Worm (Caenorhabditis elegans): Measurements from ENCODE around the gene fkb-3.

Gene fkb-3

DNA sequence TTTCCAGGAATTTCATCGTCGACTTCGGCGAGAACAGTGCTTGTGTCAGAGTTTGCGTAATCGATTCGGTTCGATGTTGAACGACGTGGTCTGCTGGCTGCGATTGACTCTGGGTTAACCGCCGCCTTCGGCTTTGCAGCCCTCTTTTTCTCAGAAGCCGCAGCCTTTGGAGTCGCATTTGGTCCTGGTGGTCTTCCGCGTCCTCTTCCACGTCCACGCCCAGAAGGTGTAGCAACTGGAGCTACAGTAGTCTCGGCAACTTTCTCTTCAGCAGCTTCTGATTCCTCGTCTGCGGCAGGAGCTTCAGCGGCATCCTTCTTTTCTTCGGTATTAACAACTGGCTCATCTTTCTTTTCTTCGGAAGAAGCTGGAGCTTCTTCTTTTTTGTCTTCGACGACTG, 30.2 kb upstream of the fkb-3 start:
- no peak for TF ChIP-seq C34F6.9 (tag; optimal IDR thresholded peaks at IDR 0.05)
- TF ChIP-seq ceh-16 (tag; optimal IDR thresholded peaks at IDR 0.05), result no peak
- no peak for TF ChIP-seq fos-1 (tag; optimal IDR thresholded peaks at IDR 0.05)
- TF ChIP-seq nhr-10 (tag; optimal IDR thresholded peaks at IDR 0.05), result no peak

DNA sequence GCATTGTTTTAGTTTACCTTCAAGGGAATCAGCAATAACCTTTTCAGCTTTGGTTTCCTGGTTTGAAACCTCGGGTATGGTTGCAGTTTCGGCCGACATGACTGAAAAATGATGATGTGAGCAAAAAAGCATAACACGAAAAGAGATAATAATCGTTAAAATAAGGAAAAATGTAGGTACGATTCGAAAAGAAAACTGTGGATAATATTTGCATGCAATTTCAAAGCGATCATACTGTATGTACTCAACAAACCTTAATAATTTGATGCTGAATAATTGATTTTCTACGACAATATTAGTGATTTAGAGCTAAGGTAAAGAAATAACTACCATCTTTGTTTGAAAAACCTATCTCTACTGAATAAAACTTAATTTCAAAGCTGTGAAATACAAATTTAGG, 29.0 kb upstream of the fkb-3 start, which contains the start of gene attf-2:
Gene attf-2 (minus strand): TSS at position 101 of the 400 bp plus-strand sequence.
- TF ChIP-seq unc-62 (GFP tag; optimal IDR thresholded peaks at IDR 0.05) (no peak), mdl-1 (tag; optimal IDR thresholded peaks at IDR 0.05) (no peak)

DNA sequence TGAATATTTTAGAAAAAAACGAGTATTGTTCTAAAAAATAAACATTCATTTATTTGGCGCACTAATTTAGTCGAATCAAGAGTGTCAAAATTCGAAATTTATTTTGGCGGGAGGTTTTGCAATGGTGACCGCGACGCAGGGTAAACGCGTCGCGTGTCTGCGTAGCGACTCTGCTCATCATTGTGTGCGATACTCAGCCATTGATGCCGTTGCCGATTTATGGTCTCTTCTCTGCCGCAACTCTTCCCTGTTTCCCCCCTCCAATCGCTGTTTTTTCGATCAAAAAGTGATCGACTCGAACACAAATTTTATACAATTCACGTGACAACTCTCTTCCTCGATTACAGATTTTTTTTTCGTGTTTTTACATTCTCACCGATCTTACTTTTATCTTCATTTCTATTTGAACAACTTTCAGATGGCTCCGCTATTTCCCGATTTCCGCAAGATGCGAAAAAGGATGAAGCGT, 28.5 kb upstream of the fkb-3 start, which contains the start of gene F09G2.2:
Gene F09G2.2 (plus strand): TSS at position 419 of the 469 bp plus-strand sequence.
- TF ChIP-seq ama-1 (optimal IDR thresholded peaks at IDR 0.05), result peak; percentile 64
- TF ChIP-seq gmeb-1 (tag; optimal IDR thresholded peaks at IDR 0.05), result peak; percentile 90
- peak; percentile 73 to 92 for TF ChIP-seq lsy-2 (tag; optimal IDR thresholded peaks at IDR 0.05)
- peak in 1 of 2 experiments; percentile 48 for TF ChIP-seq mdl-1 (tag; optimal IDR thresholded peaks at IDR 0.05)
- peak; percentile 31 for TF ChIP-seq ZK546.5 (tag; optimal IDR thresholded peaks at IDR 0.05)
- no peak for TF ChIP-seq nhr-11 (tag; optimal IDR thresholded peaks at IDR 0.05)
- TF ChIP-seq lin-13 (GFP tag; optimal IDR thresholded peaks at IDR 0.05), result peak; percentile 94
- peak; percentile 47 for TF ChIP-seq zag-1 (tag; optimal IDR thresholded peaks at IDR 0.05)
- TF ChIP-seq fos-1 (tag; optimal IDR thresholded peaks at IDR 0.05), result peak; percentile 90
- no peak for TF ChIP-seq mbf-1 (tag; optimal IDR thresholded peaks at IDR 0.05)
- peak; percentile 90 for TF ChIP-seq nhr-25 (tag; optimal IDR thresholded peaks at IDR 0.05)
- no peak for TF ChIP-seq nhr-237 (tag; optimal IDR thresholded peaks at IDR 0.05)
- TF ChIP-seq mab-5 (tag; optimal IDR thresholded peaks at IDR 0.05), result peak; percentile 76
- no peak for TF ChIP-seq alr-1 (tag; optimal IDR thresholded peaks at IDR 0.05)
- TF ChIP-seq nhr-129 (tag; optimal IDR thresholded peaks at IDR 0.05), result peak; percentile 90
- TF ChIP-seq sma-3 (GFP tag; optimal IDR thresholded peaks at IDR 0.05), result peak; percentile 93
- TF ChIP-seq snpc-4 (tag; optimal IDR thresholded peaks at IDR 0.05), result peak; percentile 71
- no peak for TF ChIP-seq unc-62 (GFP tag; optimal IDR thresholded peaks at IDR 0.05)
- TF ChIP-seq crh-2 (tag; optimal IDR thresholded peaks at IDR 0.05), result peak; percentile 95
- no peak for TF ChIP-seq skn-1 (tag; optimal IDR thresholded peaks at IDR 0.05)
- TF ChIP-seq ztf-1 (GFP tag; conservative IDR thresholded peaks at IDR 0.05), result no peak
- peak; percentile 84 for TF ChIP-seq sem-4 (tag; optimal IDR thresholded peaks at IDR 0.05)
- TF ChIP-seq nhr-6 (tag; optimal IDR thresholded peaks at IDR 0.05), result peak; percentile 80
- peak; percentile 89 for TF ChIP-seq F13H6.1 (tag; optimal IDR thresholded peaks at IDR 0.05)
- peak; percentile 90 for TF ChIP-seq lin-11 (tag; optimal IDR thresholded peaks at IDR 0.05)
- peak; percentile 78 for TF ChIP-seq egl-27 (tag; optimal IDR thresholded peaks at IDR 0.05)
- peak; percentile 33 for TF ChIP-seq Y55F3AM.14 (GFP tag; optimal IDR thresholded peaks at IDR 0.05)
- TF ChIP-seq nhr-10 (tag; optimal IDR thresholded peaks at IDR 0.05), result no peak
- peak; percentile 96 for TF ChIP-seq unc-55 (GFP tag; optimal IDR thresholded peaks at IDR 0.05)
- peak; percentile 47 for TF ChIP-seq ceh-82 (tag; optimal IDR thresholded peaks at IDR 0.05)
- no peak for TF ChIP-seq unc-39 (tag; optimal IDR thresholded peaks at IDR 0.05)
- peak; percentile 93 for TF ChIP-seq sma-9 (GFP tag; optimal IDR thresholded peaks at IDR 0.05)
- no peak for TF ChIP-seq sma-9 (tag; optimal IDR thresholded peaks at IDR 0.05)
- TF ChIP-seq nhr-21 (tag; optimal IDR thresholded peaks at IDR 0.05), result peak; percentile 88
- TF ChIP-seq ztf-4 (tag; optimal IDR thresholded peaks at IDR 0.05), result peak; percentile 71
- peak; percentile 76 for TF ChIP-seq blmp-1 (tag; optimal IDR thresholded peaks at IDR 0.05; ENCODE audit: insufficient read depth)
- TF ChIP-seq C34F6.9 (tag; optimal IDR thresholded peaks at IDR 0.05), result peak; percentile 97
- peak; percentile 91 for TF ChIP-seq ceh-16 (tag; optimal IDR thresholded peaks at IDR 0.05)
- TF ChIP-seq nhr-77 (tag; optimal IDR thresholded peaks at IDR 0.05), result peak; percentile 45

DNA sequence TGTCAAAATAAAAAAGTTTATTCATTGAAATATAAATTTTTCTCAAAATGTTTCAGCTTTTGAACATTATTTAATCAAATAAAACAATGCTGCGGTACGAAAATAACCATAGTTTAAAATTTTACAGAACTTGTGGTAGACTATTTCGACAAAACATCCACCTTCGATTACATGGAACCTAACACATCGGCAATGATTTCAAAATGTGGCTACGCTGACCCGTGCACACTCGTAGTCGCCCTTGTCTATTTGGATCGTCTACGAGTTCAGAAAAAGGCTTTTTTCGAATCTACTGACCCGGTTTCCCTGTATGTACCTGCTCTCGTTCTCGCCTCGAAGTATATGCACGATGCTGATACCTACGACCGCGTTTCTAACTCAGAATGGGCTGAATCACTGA, 28.0 kb upstream of the fkb-3 start:
- no peak for TF ChIP-seq fos-1 (tag; optimal IDR thresholded peaks at IDR 0.05)
- no peak for TF ChIP-seq egl-27 (tag; optimal IDR thresholded peaks at IDR 0.05)
- TF ChIP-seq gmeb-1 (tag; optimal IDR thresholded peaks at IDR 0.05), result no peak
- TF ChIP-seq R02D3.7 (tag; optimal IDR thresholded peaks at IDR 0.05), result no peak
- no peak for TF ChIP-seq sma-3 (GFP tag; optimal IDR thresholded peaks at IDR 0.05)
- TF ChIP-seq lsy-2 (tag; optimal IDR thresholded peaks at IDR 0.05), result no peak
- no peak for TF ChIP-seq blmp-1 (tag; optimal IDR thresholded peaks at IDR 0.05; ENCODE audit: insufficient read depth)
- TF ChIP-seq dmd-4 (tag; optimal IDR thresholded peaks at IDR 0.05), result no peak
- no peak for TF ChIP-seq Y55F3AM.14 (GFP tag; optimal IDR thresholded peaks at IDR 0.05)
- TF ChIP-seq ztf-4 (tag; optimal IDR thresholded peaks at IDR 0.05), result no peak
- TF ChIP-seq nhr-12 (tag; optimal IDR thresholded peaks at IDR 0.05), result no peak
- no peak for TF ChIP-seq ceh-16 (tag; optimal IDR thresholded peaks at IDR 0.05)
- no peak for TF ChIP-seq mdl-1 (tag; optimal IDR thresholded peaks at IDR 0.05)
- TF ChIP-seq F13H6.1 (tag; optimal IDR thresholded peaks at IDR 0.05), result no peak
